Worm (Caenorhabditis elegans) whole organism, young adult: ENCODE measurements around the gene F55G1.7.

Experiments
- B0035.1 ChIP-seq: sonication (generic microtip); optimal IDR thresholded peaks from 2 replicates; lab custom pipeline; 2016; ENCODE audit warnings: missing genetic modification characterization, mild to moderate bottlenecking, missing compliant biosample characterization, missing genotype, missing genetic modification reagents
- B0261.1 ChIP-seq: sonication (generic microtip); optimal IDR thresholded peaks from 2 replicates; lab custom pipeline; 2016; ENCODE audit warnings: mild to moderate bottlenecking, missing genetic modification characterization, moderate library complexity, missing compliant biosample characterization
- C17E4.6 ChIP-seq: fragments of 200-800 bp; sonication (Bioruptor generic); IDR thresholded peaks from 2 replicates; pipeline ENCODE4 v1.3.6; 2022; ENCODE audit warnings: missing genetic modification reagents, missing genetic modification characterization, missing compliant biosample characterization
- F23B12.7 ChIP-seq: sonication (generic microtip); optimal IDR thresholded peaks from 2 replicates; lab custom pipeline; 2017; ENCODE audit warnings: missing genetic modification characterization, mild to moderate bottlenecking, missing compliant biosample characterization, antibody characterized with exemption, moderate library complexity; ENCODE audit not compliant: insufficient read depth
- F33H1.4 ChIP-seq: fragments of 200-800 bp; sonication (Bioruptor generic); IDR thresholded peaks from 2 replicates; pipeline ENCODE4 v1.3.6; 2022; ENCODE audit warnings: missing genetic modification reagents, missing genetic modification characterization, missing compliant biosample characterization
- F49E8.2 ChIP-seq: sonication (generic microtip); optimal IDR thresholded peaks from 3 replicates; lab custom pipeline; 2017; ENCODE audit warnings: missing genetic modification characterization, mild to moderate bottlenecking, missing compliant biosample characterization, antibody characterized with exemption, moderate library complexity; ENCODE audit not compliant: insufficient read depth
- Y67H2A.10 ChIP-seq: fragments of 200-800 bp; sonication (Bioruptor generic); conservative IDR thresholded peaks from 2 replicates; pipeline ENCODE4 v1.3.6; 2022; ENCODE audit warnings: missing genetic modification reagents, missing genetic modification characterization, missing compliant biosample characterization
- ama-1 ChIP-seq, 3 experiments: fragments of 150-350 bp in 1 of 3; sonication (generic microtip) in 2 of 3; optimal IDR thresholded peaks; 2 replicates each; lab custom pipeline; 2014 to 2018; ENCODE audit warnings: missing biosample characterization in 2 of 3, missing genetic modification characterization in 2 of 3, missing genetic modification reagents in 2 of 3
- atf-7 ChIP-seq: sonication (generic microtip); optimal IDR thresholded peaks from 2 replicates; lab custom pipeline; 2017; ENCODE audit warnings: mild to moderate bottlenecking, missing genetic modification characterization, missing compliant biosample characterization
- attf-3 ChIP-seq: fragments of 200-800 bp; sonication (Bioruptor generic); conservative IDR thresholded peaks from 2 replicates; pipeline ENCODE4 v1.3.6; 2022; ENCODE audit warnings: missing genetic modification reagents, missing genetic modification characterization, missing compliant biosample characterization
- attf-5 ChIP-seq: fragments of 200-800 bp; sonication (Bioruptor generic); optimal IDR thresholded peaks from 2 replicates; lab custom pipeline; 2018; ENCODE audit warnings: mild to moderate bottlenecking, missing genetic modification characterization, missing compliant biosample characterization
- bed-1 ChIP-seq: fragments of 200-800 bp; sonication (Bioruptor generic); IDR thresholded peaks from 2 replicates; pipeline ENCODE4 v1.3.6; 2022; ENCODE audit warnings: missing genetic modification reagents, missing genetic modification characterization, missing compliant biosample characterization
- ceh-27 ChIP-seq: fragments of 200-800 bp; sonication (Bioruptor generic); optimal IDR thresholded peaks from 2 replicates; lab custom pipeline; 2018; ENCODE audit warnings: mild to moderate bottlenecking, missing genetic modification characterization, moderate library complexity, missing compliant biosample characterization
- ceh-40 ChIP-seq: fragments of 200-800 bp; sonication (Bioruptor generic); IDR thresholded peaks from 2 replicates; pipeline ENCODE4 v1.3.6; 2022; ENCODE audit warnings: missing genetic modification characterization, missing compliant biosample characterization
- chd-7 ChIP-seq: sonication (generic microtip); optimal IDR thresholded peaks from 2 replicates; lab custom pipeline; 2016; ENCODE audit warnings: mild to moderate bottlenecking, missing genetic modification characterization, moderate library complexity, missing compliant biosample characterization
- die-1 ChIP-seq: sonication (generic microtip); optimal IDR thresholded peaks from 2 replicates; lab custom pipeline; 2016; ENCODE audit warnings: missing genotype, mild to moderate bottlenecking, missing genetic modification characterization, missing compliant biosample characterization
- dpl-1 ChIP-seq: fragments of 150-350 bp; optimal IDR thresholded peaks from 2 replicates; lab custom pipeline; 2014; ENCODE audit warnings: missing biosample characterization, missing genetic modification reagents, missing genetic modification characterization
- hlh-12 ChIP-seq: sonication (generic microtip); optimal IDR thresholded peaks from 2 replicates; lab custom pipeline; 2016; ENCODE audit warnings: missing genetic modification characterization, missing compliant biosample characterization
- hmg-1.2 ChIP-seq: fragments of 200-800 bp; sonication (Bioruptor generic); IDR thresholded peaks from 2 replicates; pipeline ENCODE4 v1.3.6; 2022; ENCODE audit warnings: missing genetic modification reagents, missing genetic modification characterization, missing compliant biosample characterization
- hmg-20 ChIP-seq: fragments of 200-800 bp; sonication (Bioruptor generic); IDR thresholded peaks from 2 replicates; pipeline ENCODE4 v1.3.6; 2022; ENCODE audit warnings: missing genetic modification reagents, missing genetic modification characterization, missing compliant biosample characterization
- hrde-1 ChIP-seq: sonication (generic microtip); optimal IDR thresholded peaks from 2 replicates; lab custom pipeline; 2016; ENCODE audit warnings: missing genetic modification characterization, mild to moderate bottlenecking, missing compliant biosample characterization, moderate library complexity, missing genotype, missing genetic modification reagents, borderline replicate concordance
- lin-35 ChIP-seq, 3 experiments: fragments of 150-350 bp in 2 of 3; sonication (generic microtip) in 1 of 3; optimal IDR thresholded peaks; 2 replicates each; lab custom pipeline; 2014 to 2018; ENCODE audit warnings: missing biosample characterization in 3 of 3, missing genetic modification characterization in 3 of 3, missing genetic modification reagents in 3 of 3
- lin-40 ChIP-seq: sonication (generic microtip); optimal IDR thresholded peaks from 2 replicates; lab custom pipeline; 2016; ENCODE audit warnings: missing genetic modification characterization, mild to moderate bottlenecking, missing compliant biosample characterization, missing genotype, missing genetic modification reagents
- lsl-1 ChIP-seq: fragments of 200-800 bp; sonication (Bioruptor generic); optimal IDR thresholded peaks from 2 replicates; lab custom pipeline; 2018; ENCODE audit warnings: mild to moderate bottlenecking, missing genetic modification characterization, moderate library complexity, missing compliant biosample characterization
- mxl-1 ChIP-seq: sonication (generic microtip); optimal IDR thresholded peaks from 2 replicates; lab custom pipeline; 2016; ENCODE audit warnings: missing genetic modification characterization, missing compliant biosample characterization
- nhr-90 ChIP-seq: sonication (generic microtip); optimal IDR thresholded peaks from 2 replicates; lab custom pipeline; 2016; ENCODE audit warnings: missing genotype, mild to moderate bottlenecking, missing genetic modification characterization, missing compliant biosample characterization
- pbrm-1 ChIP-seq: fragments of 200-800 bp; sonication (Bioruptor generic); IDR thresholded peaks from 2 replicates; pipeline ENCODE4 v1.3.6; 2022; ENCODE audit warnings: missing genetic modification reagents, missing genetic modification characterization, missing compliant biosample characterization
- rcor-1 ChIP-seq: fragments of 200-800 bp; sonication (Bioruptor generic); IDR thresholded peaks from 2 replicates; pipeline ENCODE4 v1.3.6; 2022; ENCODE audit warnings: missing genetic modification reagents, missing genetic modification characterization, missing compliant biosample characterization
- rpc-1 ChIP-seq, 2 experiments: fragments of 150-350 bp in 1 of 2; sonication (generic microtip) in 1 of 2; optimal IDR thresholded peaks; 2 replicates each; lab custom pipeline; 2014 to 2018; ENCODE audit warnings: missing biosample characterization in 1 of 2, missing genetic modification characterization in 1 of 2, missing genetic modification reagents in 1 of 2, missing genotype in 1 of 2
- snpc-1.1 ChIP-seq: sonication (generic microtip); optimal IDR thresholded peaks from 2 replicates; lab custom pipeline; 2017; ENCODE audit warnings: missing genetic modification characterization, mild to moderate bottlenecking, missing compliant biosample characterization, antibody characterized with exemption, moderate library complexity, missing genotype, missing genetic modification reagents; ENCODE audit not compliant: insufficient read depth
- snpc-3.4 ChIP-seq: sonication (generic microtip); optimal IDR thresholded peaks from 2 replicates; lab custom pipeline; 2017; ENCODE audit warnings: missing genetic modification characterization, mild to moderate bottlenecking, missing compliant biosample characterization, antibody characterized with exemption, moderate library complexity, missing genotype, missing genetic modification reagents
- snpc-4 ChIP-seq, 5 experiments: fragments of 150-350 bp in 1 of 5; sonication (generic microtip) in 4 of 5; optimal IDR thresholded peaks; 2 replicates each; lab custom pipeline; 2014 to 2018; ENCODE audit warnings: missing genetic modification characterization in 5 of 5, missing biosample characterization in 3 of 5, antibody characterized with exemption in 2 of 5, mild to moderate bottlenecking in 2 of 5, missing compliant biosample characterization in 2 of 5, missing genotype in 2 of 5, moderate library complexity in 2 of 5, missing genetic modification reagents in 1 of 5
- somi-1 ChIP-seq: fragments of 200-800 bp; sonication (Bioruptor generic); optimal IDR thresholded peaks from 2 replicates; lab custom pipeline; 2018; ENCODE audit warnings: mild to moderate bottlenecking, missing genetic modification characterization, missing compliant biosample characterization
- tbx-9 ChIP-seq: sonication (generic microtip); optimal IDR thresholded peaks from 2 replicates; lab custom pipeline; 2016; ENCODE audit warnings: borderline replicate concordance, missing genetic modification characterization, inconsistent platforms, missing compliant biosample characterization
- tlf-1 ChIP-seq: fragments of 200-800 bp; sonication (Bioruptor generic); optimal IDR thresholded peaks from 2 replicates; lab custom pipeline; 2018; ENCODE audit warnings: mild to moderate bottlenecking, missing genetic modification characterization, missing compliant biosample characterization
- ztf-26 ChIP-seq: sonication (generic microtip); optimal IDR thresholded peaks from 2 replicates; lab custom pipeline; 2017; ENCODE audit warnings: missing genetic modification characterization, missing compliant biosample characterization

Gene F55G1.7

DNA sequence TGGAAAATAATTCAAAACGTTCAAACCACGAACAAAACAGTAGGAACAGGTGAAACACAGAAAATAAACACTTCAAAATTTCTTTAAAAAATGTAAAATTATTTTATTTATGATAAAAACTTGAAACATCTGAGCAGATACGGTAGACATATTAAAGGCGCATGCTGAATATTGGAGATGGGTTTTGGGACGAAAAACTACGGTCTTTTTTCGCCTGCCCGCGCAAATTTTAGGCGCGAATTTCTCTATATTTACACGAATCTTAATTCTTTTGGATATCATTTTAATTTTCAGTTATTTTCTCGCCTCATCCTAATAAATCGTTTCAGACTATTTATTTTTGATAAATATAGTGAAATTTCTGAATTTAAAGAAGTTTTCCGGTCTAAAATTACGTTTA lies 8.1 kb upstream of the F55G1.7 start (continued):
- TF ChIP-seq rpc-1 (optimal IDR thresholded peaks at IDR 0.05; lab: Kevin White, UChicago) (no peak), rpc-1 (tag; optimal IDR thresholded peaks at IDR 0.05; lab: Kevin White, UChicago) (no peak), tlf-1 (GFP tag; lab: Kevin White, UChicago) (peak; percentile 79), ceh-40 (GFP tag; lab: Robert Waterston, UW) (no peak), attf-5 (no peak), nhr-90 (tag; lab: Kevin White, UChicago) (no peak), F23B12.7 (tag; lab: Kevin White, UChicago) (no peak), B0261.1 (tag; lab: Kevin White, UChicago) (no peak), ama-1 (optimal IDR thresholded peaks at IDR 0.05; lab: Kevin White, UChicago) (no peak), ama-1 (GFP tag; optimal IDR thresholded peaks at IDR 0.05; lab: Kevin White, UChicago) (no peak), F33H1.4 (peak; percentile 98), somi-1 (GFP tag; lab: Kevin White, UChicago) (no peak), pbrm-1 (GFP tag; lab: Robert Waterston, UW) (peak; percentile 90), hlh-12 (tag; lab: Kevin White, UChicago) (no peak), ztf-26 (tag; lab: Kevin White, UChicago) (no peak), C17E4.6 (peak; percentile 59; the same call in 1 of the 2 replicates), atf-7 (no peak), ceh-27 (GFP tag; lab: Kevin White, UChicago) (no peak), snpc-1.1 (tag; lab: Kevin White, UChicago) (peak; percentile 72), F49E8.2 (tag; lab: Kevin White, UChicago) (peak; percentile 84), mxl-1 (no peak), attf-3 (GFP tag; lab: Robert Waterston, UW) (no peak), dpl-1 (GFP tag; lab: Kevin White, UChicago) (peak; percentile 98), chd-7 (tag; lab: Kevin White, UChicago) (no peak), rcor-1 (GFP tag; lab: Robert Waterston, UW) (peak; percentile 80), snpc-3.4 (tag; lab: Kevin White, UChicago) (peak; percentile 94), B0035.1 (tag; lab: Kevin White, UChicago) (no peak), bed-1 (GFP tag; lab: Robert Waterston, UW) (no peak), lin-40 (tag; lab: Kevin White, UChicago) (no peak), tbx-9 (tag; lab: Kevin White, UChicago) (no peak), Y67H2A.10 (GFP tag; lab: Robert Waterston, UW) (peak; percentile 56; the same call in 1 of the 2 replicates), snpc-4 (GFP tag; optimal IDR thresholded peaks at IDR 0.05; lab: Kevin White, UChicago) (peak; percentile 77), snpc-4 (tag; optimal IDR thresholded peaks at IDR 0.05; lab: Kevin White, UChicago) (peak in 3 of 4 experiments; percentile 40 to 61 (median 41)), die-1 (tag; lab: Kevin White, UChicago) (no peak), hmg-20 (GFP tag; lab: Robert Waterston, UW) (no peak), lsl-1 (peak; percentile 98), hrde-1 (tag; lab: Kevin White, UChicago) (peak; percentile 69)

ce11 chrIV:7477197-7477596 lies 7.6 kb upstream of the F55G1.7 start, which contains the start of gene pycr-4:
TSS of gene pycr-4 (minus strand) at chrIV:7477297.
- TF ChIP-seq hmg-1.2 (GFP tag; lab: Robert Waterston, UW) (peak; percentile 36; the same call in 1 of the 2 replicates), lin-35 (GFP tag; optimal IDR thresholded peaks at IDR 0.05; lab: Kevin White, UChicago) (no peak)
